Fruit fly (Drosophila melanogaster) whole organism, embryonic: ENCODE data around the gene CG18766.

ENCODE experiments used
- BEAF-32 ChIP-seq: fragments of 200-800 bp; sonication (Bioruptor generic); optimal IDR thresholded peaks from 3 replicates; lab custom pipeline; 2017; ENCODE audit warnings: missing biosample characterization, missing genetic modification characterization, mild to moderate bottlenecking, moderate library complexity, missing genetic modification reagents
- CG10366 ChIP-seq: fragments of 200-800 bp; sonication (Bioruptor generic); IDR thresholded peaks from 2 replicates; pipeline ENCODE4 v1.3.6; 2022; ENCODE audit warnings: missing biosample characterization, missing genetic modification characterization
- CG12236 ChIP-seq: fragments of 200-800 bp; sonication (Bioruptor generic); optimal IDR thresholded peaks from 2 replicates; lab custom pipeline; 2016; ENCODE audit warnings: missing biosample characterization, missing genetic modification characterization
- CG12659 ChIP-seq: fragments of 200-800 bp; sonication (Bioruptor generic); optimal IDR thresholded peaks from 3 replicates; lab custom pipeline; 2017; ENCODE audit warnings: mild to moderate bottlenecking, missing biosample characterization, missing genetic modification reagents, missing genetic modification characterization
- CG13287 ChIP-seq: fragments of 200-800 bp; sonication (Bioruptor generic); IDR thresholded peaks from 2 replicates; pipeline ENCODE4 v1.3.6; 2022; ENCODE audit warnings: missing biosample characterization, missing genetic modification characterization; ENCODE audit not compliant: partially characterized antibody
- CG13296 ChIP-seq: fragments of 200-800 bp; sonication (Bioruptor generic); optimal IDR thresholded peaks from 3 replicates; lab custom pipeline; 2018; ENCODE audit warnings: missing biosample characterization, mild to moderate bottlenecking, missing genetic modification characterization
- CG14014 ChIP-seq: fragments of 200-800 bp; sonication (Bioruptor generic); IDR thresholded peaks from 2 replicates; pipeline ENCODE4 v1.3.6; 2022; ENCODE audit warnings: missing biosample characterization, missing genetic modification characterization
- CG1603 ChIP-seq: fragments of 200-800 bp; sonication (Bioruptor generic); optimal IDR thresholded peaks from 2 replicates; lab custom pipeline; 2019; ENCODE audit warnings: missing biosample characterization, mild to moderate bottlenecking, missing genetic modification characterization, moderate library complexity
- CG17186 ChIP-seq: fragments of 200-800 bp; sonication (Bioruptor generic); optimal IDR thresholded peaks from 3 replicates; lab custom pipeline; 2017; ENCODE audit warnings: missing biosample characterization, missing genetic modification reagents, missing genetic modification characterization
- CG17568 ChIP-seq: fragments of 200-800 bp; sonication (Bioruptor generic); optimal IDR thresholded peaks from 2 replicates; lab custom pipeline; 2018; ENCODE audit warnings: missing biosample characterization, mild to moderate bottlenecking, missing genetic modification characterization, moderate library complexity
- CG18599 ChIP-seq: fragments of 200-800 bp; sonication (Bioruptor generic); optimal IDR thresholded peaks from 3 replicates; lab custom pipeline; 2017; ENCODE audit warnings: missing biosample characterization, missing genetic modification characterization, mild to moderate bottlenecking, moderate library complexity, missing genetic modification reagents
- CG30431 ChIP-seq: fragments of 200-800 bp; sonication (Bioruptor generic); optimal IDR thresholded peaks from 2 replicates; lab custom pipeline; 2017; ENCODE audit warnings: missing biosample characterization, missing genetic modification characterization
- CG31224 ChIP-seq: fragments of 200-800 bp; sonication (Bioruptor generic); IDR thresholded peaks from 2 replicates; pipeline ENCODE4 v1.3.6; 2022; ENCODE audit warnings: missing biosample characterization, missing genetic modification characterization
- CG32772 ChIP-seq: fragments of 200-800 bp; sonication (Bioruptor generic); IDR thresholded peaks from 2 replicates; pipeline ENCODE4 v1.3.6; 2022; ENCODE audit warnings: missing biosample characterization, missing genetic modification characterization
- CG6654 ChIP-seq: fragments of 200-800 bp; sonication (Bioruptor generic); optimal IDR thresholded peaks from 2 replicates; lab custom pipeline; 2017; ENCODE audit warnings: missing biosample characterization, mild to moderate bottlenecking, missing genetic modification characterization
- CG6689 ChIP-seq: fragments of 200-800 bp; sonication (Bioruptor generic); IDR thresholded peaks from 2 replicates; pipeline ENCODE4 v1.3.6; 2022; ENCODE audit warnings: missing biosample characterization, missing genetic modification characterization
- CG8478 ChIP-seq: fragments of >200 bp; optimal IDR thresholded peaks from 2 replicates; lab custom pipeline; 2018
- CoRest ChIP-seq: fragments of 200-800 bp; sonication (Bioruptor generic); optimal IDR thresholded peaks from 3 replicates; lab custom pipeline; 2018; ENCODE audit warnings: missing biosample characterization, mild to moderate bottlenecking, missing genetic modification characterization, moderate library complexity
- Drgx ChIP-seq: fragments of 200-800 bp; sonication (Bioruptor generic); IDR thresholded peaks from 2 replicates; pipeline ENCODE4 v1.3.6; 2022; ENCODE audit warnings: missing biosample characterization, missing genetic modification characterization
- HLHmδ ChIP-seq: fragments of 200-800 bp; sonication (Bioruptor generic); optimal IDR thresholded peaks from 2 replicates; lab custom pipeline; 2018; ENCODE audit warnings: missing biosample characterization, mild to moderate bottlenecking, missing genetic modification characterization, moderate library complexity
- Hey ChIP-seq: fragments of 200-800 bp; sonication (Bioruptor generic); optimal IDR thresholded peaks from 3 replicates; lab custom pipeline; 2018; ENCODE audit warnings: missing biosample characterization, mild to moderate bottlenecking, missing genetic modification characterization
- Hr3 ChIP-seq: fragments of 200-800 bp; sonication (Bioruptor generic); optimal IDR thresholded peaks from 3 replicates; lab custom pipeline; 2016; ENCODE audit warnings: missing biosample characterization, missing genetic modification characterization
- Hr51 ChIP-seq, 2 experiments: fragments of 200-800 bp; sonication (Bioruptor generic); optimal IDR thresholded peaks; 2 replicates in 1 of 2; 3 replicates in 1 of 2; lab custom pipeline; 2016 to 2018; ENCODE audit warnings: missing biosample characterization in 2 of 2, missing genetic modification characterization in 2 of 2, mild to moderate bottlenecking in 1 of 2, moderate library complexity in 1 of 2
- Hr78 ChIP-seq, 2 experiments: fragments of 200-800 bp in 1 of 2; fragments of >200 bp in 1 of 2; sonication (Bioruptor generic) in 1 of 2; optimal IDR thresholded peaks; 2 replicates each; lab custom pipeline; 2017 to 2019; ENCODE audit warnings: missing biosample characterization in 2 of 2, missing genetic modification characterization in 2 of 2, mild to moderate bottlenecking in 1 of 2, moderate library complexity in 1 of 2
- Hsf ChIP-seq: fragments of 200-800 bp; sonication (Bioruptor generic); optimal IDR thresholded peaks from 3 replicates; lab custom pipeline; 2016; ENCODE audit warnings: missing biosample characterization, missing genetic modification characterization
- Kr ChIP-seq: fragments of 200-800 bp; sonication (Bioruptor generic); optimal IDR thresholded peaks from 2 replicates; lab custom pipeline; 2017; ENCODE audit warnings: missing biosample characterization, mild to moderate bottlenecking, missing genetic modification characterization
- MBD-R2 ChIP-seq: fragments of 200-800 bp; sonication (Bioruptor generic); IDR thresholded peaks from 2 replicates; pipeline ENCODE4 v1.3.6; 2022; ENCODE audit warnings: missing biosample characterization, missing genetic modification characterization
- MESR4 ChIP-seq: fragments of 200-800 bp; sonication (Bioruptor generic); optimal IDR thresholded peaks from 2 replicates; lab custom pipeline; 2018; ENCODE audit warnings: missing biosample characterization, mild to moderate bottlenecking, missing genetic modification characterization, moderate library complexity
- Myb ChIP-seq: fragments of 200-800 bp; sonication (Bioruptor generic); optimal IDR thresholded peaks from 2 replicates; lab custom pipeline; 2016; ENCODE audit warnings: missing biosample characterization, missing genetic modification characterization
- Optix ChIP-seq: fragments of 200-800 bp; sonication (Bioruptor generic); IDR thresholded peaks from 3 replicates; pipeline ENCODE4 v1.3.6; 2022; ENCODE audit warnings: missing biosample characterization, missing genetic modification characterization
- Rx ChIP-seq: fragments of 200-800 bp; sonication (Bioruptor generic); IDR thresholded peaks from 2 replicates; pipeline ENCODE4 v1.3.6; 2022; ENCODE audit warnings: missing biosample characterization, missing genetic modification characterization
- Sin3A ChIP-seq: fragments of >200 bp; optimal IDR thresholded peaks from 2 replicates; lab custom pipeline; 2018
- Stat92E ChIP-seq, 3 experiments: fragments of >200 bp in 2 of 3; fragments of 200-800 bp in 1 of 3; sonication (Bioruptor generic) in 1 of 3; optimal IDR thresholded peaks; 2 replicates each; lab custom pipeline; 2017 to 2019; ENCODE audit warnings: missing biosample characterization in 3 of 3, missing genetic modification characterization in 3 of 3, mild to moderate bottlenecking in 1 of 3, moderate library complexity in 1 of 3
- Trl ChIP-seq, 3 experiments: fragments of >200 bp in 2 of 3; fragments of 200-800 bp in 1 of 3; sonication (Bioruptor generic) in 1 of 3; optimal IDR thresholded peaks; 2 replicates in 1 of 3; 3 replicates in 2 of 3; lab custom pipeline; 2016 to 2017; ENCODE audit warnings: missing biosample characterization in 1 of 3, missing genetic modification characterization in 1 of 3
- Xbp1 ChIP-seq: fragments of 200-800 bp; sonication (Bioruptor generic); optimal IDR thresholded peaks from 3 replicates; lab custom pipeline; 2016; ENCODE audit warnings: missing biosample characterization, mild to moderate bottlenecking, missing genetic modification characterization
- YL-1 ChIP-seq: fragments of 200-800 bp; sonication (Bioruptor generic); optimal IDR thresholded peaks from 3 replicates; lab custom pipeline; 2017; ENCODE audit warnings: missing biosample characterization, mild to moderate bottlenecking, missing genetic modification characterization
- caup ChIP-seq: fragments of 200-800 bp; sonication (Bioruptor generic); optimal IDR thresholded peaks from 3 replicates; lab custom pipeline; 2017; ENCODE audit warnings: missing biosample characterization, mild to moderate bottlenecking, missing genetic modification characterization, moderate library complexity; ENCODE audit not compliant: severe bottlenecking
- chif ChIP-seq, 2 experiments: fragments of 200-800 bp; sonication (Bioruptor generic); optimal IDR thresholded peaks; 3 replicates each; lab custom pipeline; 2016; ENCODE audit warnings: missing biosample characterization in 2 of 2, missing genetic modification characterization in 2 of 2
- en ChIP-seq: fragments of 200-800 bp; sonication (Bioruptor generic); optimal IDR thresholded peaks from 2 replicates; lab custom pipeline; 2016; ENCODE audit warnings: missing biosample characterization, missing genetic modification characterization
- ham ChIP-seq: fragments of 200-800 bp; sonication (Bioruptor generic); IDR thresholded peaks from 2 replicates; pipeline ENCODE4 v1.3.6; 2022; ENCODE audit warnings: missing biosample characterization, missing genetic modification characterization
- ind ChIP-seq: fragments of 200-800 bp; sonication (Bioruptor generic); optimal IDR thresholded peaks from 3 replicates; lab custom pipeline; 2016; ENCODE audit warnings: missing biosample characterization, missing genetic modification characterization
- pzg ChIP-seq: fragments of 200-800 bp; sonication (Bioruptor generic); optimal IDR thresholded peaks from 3 replicates; lab custom pipeline; 2018; ENCODE audit warnings: missing biosample characterization, mild to moderate bottlenecking, missing genetic modification characterization, moderate library complexity
- sd ChIP-seq: fragments of 200-800 bp; sonication (Bioruptor generic); optimal IDR thresholded peaks from 3 replicates; lab custom pipeline; 2018; ENCODE audit warnings: missing biosample characterization, mild to moderate bottlenecking, missing genetic modification characterization, moderate library complexity
- slp2 ChIP-seq: fragments of 200-800 bp; sonication (Bioruptor generic); optimal IDR thresholded peaks from 2 replicates; lab custom pipeline; 2016; ENCODE audit warnings: missing biosample characterization, missing genetic modification characterization
- sna ChIP-seq: fragments of 200-800 bp; sonication (Bioruptor generic); IDR thresholded peaks from 2 replicates; pipeline ENCODE4 v1.3.6; 2022; ENCODE audit warnings: missing biosample characterization, missing genetic modification characterization; ENCODE audit not compliant: partially characterized antibody
- stc ChIP-seq: fragments of 200-800 bp; sonication (Bioruptor generic); IDR thresholded peaks from 2 replicates; pipeline ENCODE4 v1.3.6; 2022; ENCODE audit warnings: missing biosample characterization, missing genetic modification characterization
- yki ChIP-seq: fragments of >200 bp; optimal IDR thresholded peaks from 3 replicates; lab custom pipeline; 2018
- zf30C ChIP-seq: fragments of 200-800 bp; sonication (Bioruptor generic); optimal IDR thresholded peaks from 3 replicates; lab custom pipeline; 2018; ENCODE audit warnings: missing biosample characterization, mild to moderate bottlenecking, missing genetic modification characterization

Gene CG18766

DNA sequence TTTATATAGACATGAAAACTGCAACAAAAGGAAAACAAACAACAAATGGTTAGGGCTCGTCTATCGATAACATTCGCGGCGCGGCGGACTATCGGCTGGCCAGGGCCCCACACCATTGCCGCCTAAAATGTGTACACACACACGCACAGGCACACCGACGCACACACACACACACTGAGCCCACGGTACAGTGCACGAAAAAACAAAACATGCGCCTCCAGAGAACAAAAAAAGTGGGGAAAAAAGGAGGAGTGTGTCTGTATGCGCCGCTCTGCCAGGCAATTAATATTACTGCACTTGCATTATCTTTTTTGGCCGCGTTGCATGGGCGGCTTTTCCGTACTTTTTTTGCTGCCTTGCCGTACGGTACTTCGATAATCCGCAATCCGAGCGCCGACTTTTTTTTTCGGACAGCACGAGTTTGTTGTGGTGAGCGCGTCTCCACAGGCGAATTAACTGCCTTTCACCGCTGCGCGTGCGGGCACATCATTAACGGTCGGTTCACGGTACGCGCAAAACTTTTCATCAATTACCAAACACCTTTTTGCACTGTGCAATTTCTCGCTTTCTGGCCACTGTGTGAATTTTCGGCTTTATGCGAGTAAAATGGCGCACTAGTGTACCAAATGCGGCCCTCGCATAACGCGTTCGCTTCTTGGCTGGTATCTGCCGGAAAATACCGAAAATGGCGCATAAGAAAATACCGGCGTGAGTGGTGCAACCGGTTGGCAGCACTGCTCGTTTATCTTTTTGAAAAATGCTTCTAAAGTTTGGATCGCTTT is 18.6 kb upstream of the CG18766 start, which contains the start of gene woc:
Gene woc, minus strand, starts transcription at position 622 of the 782 bp plus-strand sequence.
- peak; percentile 46 for TF ChIP-seq CG30431 (GFP tag; lab: Kevin White, UChicago)
- no peak for TF ChIP-seq sd (tag; lab: Kevin White, UChicago)
- TF ChIP-seq MBD-R2 (GFP tag; lab: Robert Waterston, UW) = peak; percentile 83
- no peak for TF ChIP-seq Trl (optimal IDR thresholded peaks at IDR 0.05; lab: Kevin White, UChicago)
- peak; percentile 23 for TF ChIP-seq Trl (GFP tag; optimal IDR thresholded peaks at IDR 0.05; lab: Kevin White, UChicago)
- TF ChIP-seq CG10366 (GFP tag; lab: Robert Waterston, UW) = peak; percentile 20; the same call in 1 of the 2 replicates
- TF ChIP-seq Drgx = peak; percentile 74
- peak; percentile 54 for TF ChIP-seq Hsf (GFP tag; lab: Kevin White, UChicago)
- TF ChIP-seq CG17568 = no peak
- peak in 1 of 2 experiments; percentile 45 for TF ChIP-seq chif (GFP tag; optimal IDR thresholded peaks at IDR 0.05; lab: Kevin White, UChicago)
- TF ChIP-seq CG14014 = peak; percentile 45; the same call in 1 of the 2 replicates
- peak; percentile 51; the same call in 1 of the 2 replicates for TF ChIP-seq stc (GFP tag; lab: Robert Waterston, UW)
- peak; percentile 73 for TF ChIP-seq Myb
- TF ChIP-seq CG8478 (lab: Kevin White, UChicago) = peak; percentile 88
- peak; percentile 81 for TF ChIP-seq CG1603 (tag; lab: Kevin White, UChicago)
- TF ChIP-seq ind (GFP tag; lab: Kevin White, UChicago) = peak; percentile 60
- TF ChIP-seq Hr3 (GFP tag; lab: Kevin White, UChicago) = peak; percentile 38
- peak; percentile 78 for TF ChIP-seq CG12659 (GFP tag; lab: Kevin White, UChicago)
- TF ChIP-seq Hey (tag; lab: Kevin White, UChicago) = no peak
- peak; percentile 77 for TF ChIP-seq BEAF-32
- peak; percentile 75 for TF ChIP-seq sna (GFP tag; lab: Robert Waterston, UW)
- TF ChIP-seq HLHmδ (GFP tag; lab: Kevin White, UChicago) = peak; percentile 14
- peak; percentile 66 for TF ChIP-seq CG18599 (GFP tag; lab: Kevin White, UChicago)
- TF ChIP-seq MESR4 (GFP tag; lab: Kevin White, UChicago) = peak; percentile 55
- TF ChIP-seq Rx (GFP tag; lab: Robert Waterston, UW) = peak; percentile 14; the same call in 1 of the 2 replicates
- TF ChIP-seq en = no peak
- peak; percentile 56 for TF ChIP-seq CG6689 (GFP tag; lab: Robert Waterston, UW)
- TF ChIP-seq CG12236 (GFP tag; lab: Kevin White, UChicago) = peak; percentile 1
- TF ChIP-seq CG13296 (GFP tag; lab: Kevin White, UChicago) = no peak
- TF ChIP-seq CG6654 (GFP tag; lab: Kevin White, UChicago) = no peak
- peak; percentile 90 for TF ChIP-seq zf30C (GFP tag; lab: Kevin White, UChicago)
- TF ChIP-seq YL-1 (GFP tag; lab: Kevin White, UChicago) = peak; percentile 68
- no peak for TF ChIP-seq Kr (GFP tag; lab: Kevin White, UChicago)
- TF ChIP-seq Optix (GFP tag; lab: Robert Waterston, UW) = peak; percentile 28; the same call in 1 of the 3 replicates
- TF ChIP-seq CoRest (tag; lab: Kevin White, UChicago) = peak; percentile 51
- peak; percentile 91 for TF ChIP-seq pzg (GFP tag; lab: Kevin White, UChicago)
- peak; percentile 87 for TF ChIP-seq CG13287 (GFP tag; lab: Robert Waterston, UW)
- TF ChIP-seq CG17186 (GFP tag; lab: Kevin White, UChicago) = peak; percentile 88
- TF ChIP-seq Sin3A (lab: Kevin White, UChicago) = peak; percentile 86
- peak in 1 of 3 experiments; percentile 22 for TF ChIP-seq Stat92E (GFP tag; optimal IDR thresholded peaks at IDR 0.05; lab: Kevin White, UChicago)
- peak; percentile 68 for TF ChIP-seq CG32772 (GFP tag; lab: Robert Waterston, UW)
- peak; percentile 32 for TF ChIP-seq slp2 (GFP tag; lab: Kevin White, UChicago)
- TF ChIP-seq caup (GFP tag; lab: Kevin White, UChicago) = peak; percentile 8
- TF ChIP-seq ham (GFP tag; lab: Robert Waterston, UW) = no peak
- TF ChIP-seq Hr51 (GFP tag; optimal IDR thresholded peaks at IDR 0.05; lab: Kevin White, UChicago) = peak in 1 of 2 experiments; percentile 39
- TF ChIP-seq CG31224 = peak; percentile 43; the same call in 1 of the 2 replicates
- peak; percentile 48 for TF ChIP-seq Xbp1
- TF ChIP-seq yki (lab: Kevin White, UChicago) = no peak
- TF ChIP-seq Hr78 (GFP tag; optimal IDR thresholded peaks at IDR 0.05; lab: Kevin White, UChicago) = no peak
